Fruit fly (Drosophila melanogaster): Measurements from ENCODE around the gene Pgant5.

The Pgant5 gene

dm6 chr2L:5108273-5108653 is 14.9 kb upstream of the Pgant5 start (continued):
- no peak for TF ChIP-seq CG9797 (GFP tag; optimal IDR thresholded peaks at IDR 0.05)

DNA sequence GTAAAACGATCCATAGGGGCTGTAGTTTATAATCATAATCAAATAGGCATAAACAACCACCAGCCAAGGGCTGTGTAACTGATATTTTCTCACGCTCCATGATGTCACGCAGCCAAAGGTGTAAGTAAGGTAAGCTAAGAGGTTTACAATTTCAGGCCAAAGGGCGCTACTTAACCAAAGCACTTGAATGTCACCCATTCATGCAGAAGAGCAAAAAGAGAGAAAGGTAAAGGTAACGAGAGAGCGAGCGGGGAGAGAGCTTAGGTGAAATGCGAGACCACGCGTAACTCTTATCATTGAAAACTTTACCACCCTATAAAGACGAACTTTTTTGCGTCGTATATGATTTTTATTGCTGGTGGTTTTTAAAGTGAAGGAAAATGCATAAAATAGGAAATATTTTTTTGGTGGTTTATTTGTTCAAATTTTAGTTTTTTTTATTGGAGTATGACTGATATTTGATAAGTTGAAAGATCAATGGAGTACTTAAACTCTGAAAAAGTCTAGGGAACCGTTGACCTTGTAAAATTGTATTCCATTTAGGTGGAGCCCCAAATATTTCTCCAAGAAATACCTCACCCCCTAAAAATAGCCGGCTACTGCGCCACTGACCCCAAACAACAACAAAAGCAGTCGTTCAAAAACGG is 14.4 kb upstream of the Pgant5 start:
- TF ChIP-seq CG10366 (GFP tag; IDR thresholded peaks at IDR 0.05): peak; percentile 95
- peak; percentile 16 for TF ChIP-seq pzg (GFP tag; optimal IDR thresholded peaks at IDR 0.05)
- no peak for TF ChIP-seq CG16813 (GFP tag; IDR thresholded peaks at IDR 0.05; ENCODE audit: partially characterized antibody)
- TF ChIP-seq CG13775 (GFP tag; optimal IDR thresholded peaks at IDR 0.05): peak; percentile 95
- peak; percentile 88 for TF ChIP-seq CG6689 (GFP tag; IDR thresholded peaks at IDR 0.05)
- TF ChIP-seq gfzf (GFP tag; optimal IDR thresholded peaks at IDR 0.05): peak; percentile 11
- TF ChIP-seq ken (GFP tag; IDR thresholded peaks at IDR 0.05): peak; percentile 94
- TF ChIP-seq Tbp (GFP tag; optimal IDR thresholded peaks at IDR 0.05): no peak
- TF ChIP-seq shn (GFP tag; optimal IDR thresholded peaks at IDR 0.05): peak; percentile 99
- TF ChIP-seq CG7556 (GFP tag; optimal IDR thresholded peaks at IDR 0.05): peak; percentile 97
- peak; percentile 98 for TF ChIP-seq CG9876 (GFP tag; optimal IDR thresholded peaks at IDR 0.05)
- TF ChIP-seq CG10959 (GFP tag; IDR thresholded peaks at IDR 0.05): peak; percentile 65
- peak; percentile 47 for TF ChIP-seq CG10431 (GFP tag; optimal IDR thresholded peaks at IDR 0.05)
- peak; percentile 92 for TF ChIP-seq Asciz (GFP tag; optimal IDR thresholded peaks at IDR 0.05)
- peak; percentile 93; the same call in 1 of the 2 replicates for TF ChIP-seq ranshi (GFP tag; IDR thresholded peaks at IDR 0.05)
- TF ChIP-seq D (optimal IDR thresholded peaks at IDR 0.05): no peak
- TF ChIP-seq D (GFP tag; optimal IDR thresholded peaks at IDR 0.05): peak; percentile 86
- peak; percentile 91 to 98 for TF ChIP-seq Pdp1 (GFP tag; optimal IDR thresholded peaks at IDR 0.05)
- peak; percentile 90 for TF ChIP-seq CG17328 (GFP tag; IDR thresholded peaks at IDR 0.05)
- TF ChIP-seq stc (GFP tag; IDR thresholded peaks at IDR 0.05): peak; percentile 92
- peak; percentile 96 for TF ChIP-seq Fer1 (GFP tag; optimal IDR thresholded peaks at IDR 0.05)
- peak; percentile 89 for TF ChIP-seq scrt (GFP tag; optimal IDR thresholded peaks at IDR 0.05)
- TF ChIP-seq CHES-1-like (GFP tag; optimal IDR thresholded peaks at IDR 0.05): peak; percentile 99
- no peak for TF ChIP-seq HLH4C (GFP tag; IDR thresholded peaks at IDR 0.05; ENCODE audit: partially characterized antibody)
- peak; percentile 97 to 98 for TF ChIP-seq chif (GFP tag; optimal IDR thresholded peaks at IDR 0.05)
- peak; percentile 95 for TF ChIP-seq D19B (GFP tag; optimal IDR thresholded peaks at IDR 0.05)
- TF ChIP-seq nom (GFP tag; optimal IDR thresholded peaks at IDR 0.05): peak; percentile 9
- no peak for TF ChIP-seq CG1832 (GFP tag; optimal IDR thresholded peaks at IDR 0.05)
- TF ChIP-seq ssp (GFP tag; IDR thresholded peaks at IDR 0.05): peak; percentile 87
- no peak for TF ChIP-seq CG9797 (GFP tag; optimal IDR thresholded peaks at IDR 0.05)
- peak; percentile 88 for TF ChIP-seq C15 (GFP tag; IDR thresholded peaks at IDR 0.05)
- no peak for TF ChIP-seq pita (GFP tag; optimal IDR thresholded peaks at IDR 0.05)
- no peak for TF ChIP-seq Lpt (GFP tag; optimal IDR thresholded peaks at IDR 0.05)
- peak; percentile 92 for TF ChIP-seq CG2199 (GFP tag; IDR thresholded peaks at IDR 0.05)
- TF ChIP-seq CG1233 (GFP tag; optimal IDR thresholded peaks at IDR 0.05): peak; percentile 90
- peak; percentile 96 for TF ChIP-seq CG15269 (tag; optimal IDR thresholded peaks at IDR 0.05)
- peak; percentile 97 for TF ChIP-seq CG8924 (tag; optimal IDR thresholded peaks at IDR 0.05)
- TF ChIP-seq Hr3 (GFP tag; optimal IDR thresholded peaks at IDR 0.05): peak; percentile 98
- TF ChIP-seq CG6272 (GFP tag; IDR thresholded peaks at IDR 0.05): peak; percentile 92
- no peak for TF ChIP-seq h (optimal IDR thresholded peaks at IDR 0.05)
- TF ChIP-seq abd-A (tag; optimal IDR thresholded peaks at IDR 0.05): peak; percentile 24
- peak; percentile 90 for TF ChIP-seq CG6175 (GFP tag; IDR thresholded peaks at IDR 0.05)
- TF ChIP-seq CrebB (tag; optimal IDR thresholded peaks at IDR 0.05): peak; percentile 84
- TF ChIP-seq CG12769 (tag; optimal IDR thresholded peaks at IDR 0.05): peak; percentile 79
- peak; percentile 93 for TF ChIP-seq CG11695 (GFP tag; IDR thresholded peaks at IDR 0.05)
- peak; percentile 92 for TF ChIP-seq Ada2b (GFP tag; IDR thresholded peaks at IDR 0.05)
- TF ChIP-seq CG17612 (GFP tag; IDR thresholded peaks at IDR 0.05): peak; percentile 91
- peak; percentile 88 for TF ChIP-seq CG11723 (GFP tag; optimal IDR thresholded peaks at IDR 0.05)
